Worm (Caenorhabditis elegans) whole organism, L4 larva: ENCODE results near the gene srh-22.

Experiments
- F10B5.3 ChIP-seq: sonication (generic microtip); optimal IDR thresholded peaks from 2 replicates; lab custom pipeline; 2016; ENCODE audit warnings: mild to moderate bottlenecking, missing genetic modification characterization, missing compliant biosample characterization
- F26F4.8 ChIP-seq: fragments of 200-800 bp; sonication (Bioruptor generic); conservative IDR thresholded peaks from 2 replicates; pipeline ENCODE4 v1.3.6; 2022; ENCODE audit warnings: missing genetic modification characterization, missing compliant biosample characterization
- R02D3.7 ChIP-seq: fragments of 150-350 bp; sonication (generic microtip); optimal IDR thresholded peaks from 3 replicates; lab custom pipeline; 2014; ENCODE audit warnings: missing biosample characterization, missing genetic modification characterization
- T26A8.4 ChIP-seq: fragments of 200-800 bp; sonication (Bioruptor generic); IDR thresholded peaks from 2 replicates; pipeline ENCODE4 v1.3.6; 2022; ENCODE audit warnings: missing genetic modification characterization, missing compliant biosample characterization
- Y48G9A.11 ChIP-seq: fragments of 200-800 bp; sonication (Bioruptor generic); IDR thresholded peaks from 2 replicates; pipeline ENCODE4 v1.3.6; 2022; ENCODE audit warnings: missing genetic modification reagents, missing genetic modification characterization, missing compliant biosample characterization
- Y75B8A.6 ChIP-seq: fragments of 200-800 bp; sonication (Bioruptor generic); IDR thresholded peaks from 2 replicates; pipeline ENCODE4 v1.3.6; 2022; ENCODE audit warnings: missing genetic modification reagents, missing genetic modification characterization, missing compliant biosample characterization
- ZK546.5 ChIP-seq, 2 experiments: sonication (generic microtip); optimal IDR thresholded peaks; 2 replicates each; lab custom pipeline; 2017; ENCODE audit warnings: missing biosample characterization in 2 of 2, missing genetic modification characterization in 2 of 2
- ceh-44 ChIP-seq: fragments of 200-800 bp; sonication (Bioruptor generic); IDR thresholded peaks from 2 replicates; pipeline ENCODE4 v1.3.6; 2022; ENCODE audit warnings: missing genetic modification reagents, missing genetic modification characterization, missing compliant biosample characterization
- ceh-82 ChIP-seq: sonication (generic microtip); optimal IDR thresholded peaks from 2 replicates; lab custom pipeline; 2017; ENCODE audit warnings: missing biosample characterization, missing genetic modification characterization
- ces-1 ChIP-seq: fragments of 150-350 bp; sonication (generic microtip); optimal IDR thresholded peaks from 4 replicates; lab custom pipeline; 2014; ENCODE audit warnings: missing biosample characterization, missing genetic modification reagents, missing genetic modification characterization
- cey-2 ChIP-seq: sonication (generic microtip); optimal IDR thresholded peaks from 3 replicates; lab custom pipeline; 2017; ENCODE audit warnings: missing genetic modification characterization, mild to moderate bottlenecking, missing compliant biosample characterization, antibody characterized with exemption, borderline replicate concordance; ENCODE audit not compliant: insufficient read depth
- ctbp-1 ChIP-seq: fragments of 200-800 bp; sonication (Bioruptor generic); IDR thresholded peaks from 2 replicates; pipeline ENCODE4 v1.3.6; 2022; ENCODE audit warnings: missing genetic modification reagents, missing genetic modification characterization, missing compliant biosample characterization
- dmd-8 ChIP-seq: fragments of 200-800 bp; sonication (Bioruptor generic); IDR thresholded peaks from 2 replicates; pipeline ENCODE4 v1.3.6; 2022; ENCODE audit warnings: missing genetic modification characterization, missing compliant biosample characterization
- egl-43 ChIP-seq: fragments of 200-800 bp; sonication (Bioruptor generic); IDR thresholded peaks from 2 replicates; pipeline ENCODE4 v1.3.6; 2022; ENCODE audit warnings: missing genetic modification reagents, missing genetic modification characterization, missing compliant biosample characterization
- gei-8 ChIP-seq: fragments of 200-800 bp; sonication (Bioruptor generic); optimal IDR thresholded peaks from 2 replicates; lab custom pipeline; 2018; ENCODE audit warnings: mild to moderate bottlenecking, missing genetic modification characterization, missing compliant biosample characterization
- hif-1 ChIP-seq, 2 experiments: sonication (generic microtip); optimal IDR thresholded peaks; 2 replicates each; lab custom pipeline; 2016 to 2017; ENCODE audit warnings: missing compliant biosample characterization in 2 of 2, missing genetic modification characterization in 2 of 2, missing genetic modification reagents in 2 of 2, missing genotype in 2 of 2, mild to moderate bottlenecking in 1 of 2
- hlh-11 ChIP-seq: fragments of 200-800 bp; sonication (Bioruptor generic); optimal IDR thresholded peaks from 2 replicates; lab custom pipeline; 2018; ENCODE audit warnings: mild to moderate bottlenecking, missing genetic modification characterization, missing compliant biosample characterization
- jun-1 ChIP-seq: fragments of 150-350 bp; optimal IDR thresholded peaks from 2 replicates; lab custom pipeline; 2014; ENCODE audit warnings: missing biosample characterization, missing genetic modification reagents, missing genetic modification characterization
- lin-13 ChIP-seq: fragments of 150-350 bp; optimal IDR thresholded peaks from 2 replicates; lab custom pipeline; 2014; ENCODE audit warnings: missing biosample characterization, missing genetic modification reagents, missing genetic modification characterization
- lin-15B ChIP-seq: fragments of 150-350 bp; sonication (generic microtip); optimal IDR thresholded peaks from 3 replicates; lab custom pipeline; 2014; ENCODE audit warnings: missing biosample characterization, missing genetic modification characterization
- lin-29 ChIP-seq: fragments of 200-800 bp; sonication (Bioruptor generic); IDR thresholded peaks from 2 replicates; pipeline ENCODE4 v1.3.6; 2022; ENCODE audit warnings: missing genetic modification reagents, missing genetic modification characterization, missing compliant biosample characterization
- lir-3 ChIP-seq: sonication (generic microtip); optimal IDR thresholded peaks from 2 replicates; lab custom pipeline; 2016; ENCODE audit warnings: mild to moderate bottlenecking, missing genetic modification characterization, missing compliant biosample characterization
- madf-5 ChIP-seq, 2 experiments: fragments of 200-800 bp; sonication (Bioruptor generic); IDR thresholded peaks; 2 replicates each; pipeline ENCODE4 v1.3.6; 2022; ENCODE audit warnings: missing compliant biosample characterization in 2 of 2, missing genetic modification characterization in 2 of 2
- madf-9 ChIP-seq: fragments of 200-800 bp; sonication (Bioruptor generic); conservative IDR thresholded peaks from 2 replicates; pipeline ENCODE4 v1.3.6; 2022; ENCODE audit warnings: missing genetic modification reagents, missing genetic modification characterization, missing compliant biosample characterization
- mdt-29 ChIP-seq: fragments of 200-800 bp; sonication (Bioruptor generic); IDR thresholded peaks from 2 replicates; pipeline ENCODE4 v1.3.6; 2022; ENCODE audit warnings: missing genetic modification reagents, missing genetic modification characterization, missing compliant biosample characterization
- mep-1 ChIP-seq: fragments of 150-350 bp; sonication (generic microtip); optimal IDR thresholded peaks from 3 replicates; lab custom pipeline; 2014; ENCODE audit warnings: missing biosample characterization, missing genetic modification characterization
- mxl-2 ChIP-seq: fragments of 200-800 bp; sonication (Bioruptor generic); conservative IDR thresholded peaks from 2 replicates; pipeline ENCODE4 v1.3.6; 2022; ENCODE audit warnings: missing genetic modification reagents, missing genetic modification characterization, missing compliant biosample characterization
- nhr-76 ChIP-seq: fragments of 150-350 bp; optimal IDR thresholded peaks from 2 replicates; lab custom pipeline; 2014; ENCODE audit warnings: missing biosample characterization, missing genetic modification characterization
- saeg-2 ChIP-seq: fragments of 200-800 bp; sonication (Bioruptor generic); IDR thresholded peaks from 2 replicates; pipeline ENCODE4 v1.3.6; 2022; ENCODE audit warnings: missing genetic modification reagents, missing genetic modification characterization, missing compliant biosample characterization
- set-16 ChIP-seq: fragments of 200-800 bp; sonication (Bioruptor generic); IDR thresholded peaks from 2 replicates; pipeline ENCODE4 v1.3.6; 2022; ENCODE audit warnings: missing genetic modification reagents, missing genetic modification characterization, missing compliant biosample characterization
- unc-62 ChIP-seq, 3 experiments: fragments of 150-350 bp in 1 of 3; sonication (generic microtip); optimal IDR thresholded peaks in 2 of 3; peaks in 1 of 3; 1 replicate in 1 of 3; 2 replicates in 2 of 3; lab custom pipeline; 2014 to 2017; ENCODE audit warnings: missing biosample characterization in 3 of 3, missing genetic modification characterization in 3 of 3, missing genetic modification reagents in 3 of 3, missing genotype in 1 of 3
- zip-2 ChIP-seq: fragments of 150-350 bp; optimal IDR thresholded peaks from 2 replicates; lab custom pipeline; 2014; ENCODE audit warnings: missing biosample characterization, missing genetic modification characterization
- ztf-11 ChIP-seq: fragments of 150-350 bp; optimal IDR thresholded peaks from 2 replicates; lab custom pipeline; 2014; ENCODE audit warnings: missing biosample characterization, missing genetic modification characterization
- ztf-7 ChIP-seq: fragments of 150-350 bp; optimal IDR thresholded peaks from 2 replicates; lab custom pipeline; 2014; ENCODE audit warnings: missing biosample characterization, missing genetic modification characterization

Gene srh-22

ce11 chrV:4922024-4922423, at the start of gene srh-22:
TSS of gene srh-22 (plus strand) at chrV:4922324.
- no peak for TF ChIP-seq cey-2 (tag; lab: Kevin White, UChicago)
- no peak for TF ChIP-seq zip-2
- TF ChIP-seq ceh-82 (tag; lab: Kevin White, UChicago) = no peak
- no peak for TF ChIP-seq nhr-76 (tag; lab: Kevin White, UChicago)

DNA sequence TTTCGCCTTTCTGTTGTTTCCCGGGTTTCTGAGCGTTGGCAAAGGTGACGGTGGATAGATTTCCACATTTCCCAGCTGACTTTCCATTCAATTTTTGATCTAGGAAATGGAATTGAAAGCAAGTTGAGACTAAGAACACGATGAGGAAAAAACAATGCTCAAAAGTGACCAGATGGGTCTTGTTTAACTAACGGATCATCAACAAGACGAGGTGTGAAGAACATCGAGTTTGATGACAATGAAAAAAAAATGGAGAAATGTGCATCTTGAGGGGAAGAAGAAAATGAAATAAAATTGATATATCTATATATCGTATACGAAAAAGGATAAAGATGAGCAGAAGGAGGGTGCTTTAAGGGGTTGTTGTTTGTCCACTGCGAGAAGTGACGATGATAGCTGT, 44.5 kb upstream of the srh-22 start, which contains the start of gene T19H12.6:
Gene T19H12.6, minus strand, starts transcription at position 101 of the 400 bp plus-strand sequence.
- no peak for TF ChIP-seq ztf-7 (tag; lab: Kevin White, UChicago)
- TF ChIP-seq F26F4.8 (GFP tag; lab: Robert Waterston, UW) = no peak
- TF ChIP-seq F10B5.3 = no peak
- no peak for TF ChIP-seq lin-13
- no peak for TF ChIP-seq T26A8.4 (GFP tag; lab: Robert Waterston, UW)
- no peak for TF ChIP-seq jun-1 (tag; lab: Kevin White, UChicago)
- no peak for TF ChIP-seq nhr-76 (tag; lab: Kevin White, UChicago)
- no peak for TF ChIP-seq mxl-2 (GFP tag; lab: Robert Waterston, UW)
- no peak for TF ChIP-seq Y48G9A.11
- TF ChIP-seq ctbp-1 (GFP tag; lab: Robert Waterston, UW) = no peak
- no peak for TF ChIP-seq hif-1 (tag; optimal IDR thresholded peaks at IDR 0.05; lab: Kevin White, UChicago)
- TF ChIP-seq egl-43 (GFP tag; lab: Robert Waterston, UW) = no peak
- TF ChIP-seq saeg-2 (GFP tag; lab: Robert Waterston, UW) = no peak
- no peak for TF ChIP-seq ztf-11
- no peak for TF ChIP-seq unc-62 (GFP tag; optimal IDR thresholded peaks at IDR 0.05 in 1 of 2; lab: Kevin White, UChicago)
- no peak for TF ChIP-seq unc-62 (tag; optimal IDR thresholded peaks at IDR 0.05; lab: Kevin White, UChicago)
- TF ChIP-seq ZK546.5 (tag; optimal IDR thresholded peaks at IDR 0.05; lab: Kevin White, UChicago) = no peak
- no peak for TF ChIP-seq dmd-8 (GFP tag; lab: Robert Waterston, UW)
- TF ChIP-seq Y75B8A.6 = no peak

ce11 chrV:4879251-4879650, 42.9 kb upstream of the srh-22 start, which contains the start of gene T19H12.15:
TSS of gene T19H12.15 (minus strand) at chrV:4879351.
- TF ChIP-seq set-16 = no peak
- no peak for TF ChIP-seq madf-9 (GFP tag; lab: Robert Waterston, UW)
- no peak for TF ChIP-seq ctbp-1 (GFP tag; lab: Robert Waterston, UW)
- no peak for TF ChIP-seq gei-8 (GFP tag; lab: Kevin White, UChicago)
- TF ChIP-seq mep-1 (tag; lab: Kevin White, UChicago) = no peak
- TF ChIP-seq lir-3 (tag; lab: Kevin White, UChicago) = no peak
- TF ChIP-seq, all 104 proteins: peak for 0

DNA sequence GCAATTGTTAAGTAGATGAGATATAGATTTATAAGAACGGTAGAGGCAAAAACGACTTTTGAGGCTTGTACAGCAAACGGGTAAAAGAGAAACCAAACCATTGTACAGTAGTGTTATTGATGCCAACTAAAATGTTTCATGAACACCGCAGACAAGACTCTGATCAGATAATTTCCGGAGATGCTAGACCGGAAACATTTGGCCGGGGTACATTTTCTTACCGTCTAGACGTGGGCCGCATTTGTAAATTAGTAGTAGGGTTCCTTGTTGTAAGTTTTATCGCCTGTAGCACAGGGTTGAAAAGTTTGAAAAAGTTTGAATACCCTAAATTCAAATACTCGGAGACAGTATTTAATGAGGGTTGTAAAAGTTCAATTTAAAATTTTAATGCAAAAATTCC, 40.7 kb upstream of the srh-22 start, which contains the start of gene str-32:
Gene str-32, minus strand, starts transcription at position 101 of the 400 bp plus-strand sequence.
- TF ChIP-seq lin-29 (GFP tag; lab: Robert Waterston, UW) (no peak), ceh-44 (no peak), ceh-82 (tag; lab: Kevin White, UChicago) (no peak), mdt-29 (GFP tag; lab: Robert Waterston, UW) (no peak), hlh-11 (tag; lab: Kevin White, UChicago) (no peak), egl-43 (GFP tag; lab: Robert Waterston, UW) (no peak), R02D3.7 (tag; lab: Kevin White, UChicago) (no peak), saeg-2 (GFP tag; lab: Robert Waterston, UW) (no peak)

- TF ChIP-seq ces-1 (GFP tag; lab: Kevin White, UChicago) (no peak), ceh-82 (tag; lab: Kevin White, UChicago) (no peak), madf-5 (GFP tag; IDR thresholded peaks at IDR 0.05; lab: Robert Waterston, UW) (no peak), lin-13 (no peak), hlh-11 (tag; lab: Kevin White, UChicago) (no peak), lin-15B (tag; lab: Kevin White, UChicago) (no peak), Y48G9A.11 (no peak)
Observed at ce11 chrV:4884490-4884889, 37.6 kb upstream of the srh-22 start, which contains the start of gene T19H12.12. TSS of gene T19H12.12 (plus strand) at chrV:4884790.
